Worm (Caenorhabditis elegans) whole organism, mixed stage, embryonic: ENCODE measurements around the gene immt-2.

ENCODE experiments used
- M03D4.4 ChIP-seq: sonication (generic microtip); optimal IDR thresholded peaks from 2 replicates; lab custom pipeline; 2017; ENCODE audit warnings: mild to moderate bottlenecking, missing genetic modification characterization, missing compliant biosample characterization
- bed-3 ChIP-seq: fragments of 200-800 bp; sonication (Bioruptor generic); optimal IDR thresholded peaks from 3 replicates; lab custom pipeline; 2018; ENCODE audit warnings: mild to moderate bottlenecking, missing genetic modification characterization, moderate library complexity, missing compliant biosample characterization
- blmp-1 ChIP-seq: fragments of 150-350 bp; optimal IDR thresholded peaks from 2 replicates; lab custom pipeline; 2014; ENCODE audit warnings: missing biosample characterization, missing genetic modification characterization
- ceh-39 ChIP-seq: fragments of 150-350 bp; optimal IDR thresholded peaks from 2 replicates; lab custom pipeline; 2014; ENCODE audit warnings: missing biosample characterization, missing genetic modification characterization
- ceh-83 ChIP-seq: fragments of 200-800 bp; sonication (Bioruptor generic); optimal IDR thresholded peaks from 2 replicates; lab custom pipeline; 2018; ENCODE audit warnings: mild to moderate bottlenecking, missing genetic modification characterization, missing compliant biosample characterization
- ces-1 ChIP-seq: fragments of 150-350 bp; optimal IDR thresholded peaks from 2 replicates; lab custom pipeline; 2014; ENCODE audit warnings: missing biosample characterization, missing genetic modification reagents, missing genetic modification characterization
- cnd-1 ChIP-seq: fragments of 200-800 bp; sonication (Bioruptor generic); optimal IDR thresholded peaks from 2 replicates; lab custom pipeline; 2018; ENCODE audit warnings: mild to moderate bottlenecking, missing genetic modification characterization, missing compliant biosample characterization
- drap-1 ChIP-seq: fragments of 200-800 bp; sonication (Bioruptor generic); optimal IDR thresholded peaks from 3 replicates; lab custom pipeline; 2018; ENCODE audit warnings: mild to moderate bottlenecking, missing genetic modification characterization, missing compliant biosample characterization
- flh-1 ChIP-seq: fragments of 200-800 bp; sonication (Bioruptor generic); optimal IDR thresholded peaks from 2 replicates; lab custom pipeline; 2018; ENCODE audit warnings: mild to moderate bottlenecking, missing genetic modification characterization, moderate library complexity, missing compliant biosample characterization
- ham-2 ChIP-seq: fragments of 200-800 bp; sonication (Bioruptor generic); optimal IDR thresholded peaks from 2 replicates; lab custom pipeline; 2018; ENCODE audit warnings: mild to moderate bottlenecking, missing genetic modification characterization, missing compliant biosample characterization
- hlh-1 ChIP-seq: fragments of 150-350 bp; optimal IDR thresholded peaks from 2 replicates; lab custom pipeline; 2014; ENCODE audit warnings: missing biosample characterization, missing genetic modification reagents, missing genetic modification characterization
- lin-13 ChIP-seq: fragments of 150-350 bp; optimal IDR thresholded peaks from 2 replicates; lab custom pipeline; 2014; ENCODE audit warnings: missing biosample characterization, missing genetic modification characterization
- lsy-2 ChIP-seq: fragments of 150-350 bp; optimal IDR thresholded peaks from 2 replicates; lab custom pipeline; 2014; ENCODE audit warnings: missing biosample characterization, missing genetic modification characterization
- mab-5 ChIP-seq: fragments of 150-350 bp; optimal IDR thresholded peaks from 2 replicates; lab custom pipeline; 2014; ENCODE audit warnings: missing biosample characterization, missing genetic modification characterization
- mls-2 ChIP-seq: sonication (generic microtip); optimal IDR thresholded peaks from 2 replicates; lab custom pipeline; 2016; ENCODE audit warnings: mild to moderate bottlenecking, missing genetic modification characterization, moderate library complexity, missing compliant biosample characterization
- nhr-12 ChIP-seq: fragments of 150-350 bp; optimal IDR thresholded peaks from 2 replicates; lab custom pipeline; 2014; ENCODE audit warnings: missing biosample characterization, missing genetic modification characterization
- nhr-2 ChIP-seq: fragments of 150-350 bp; optimal IDR thresholded peaks from 2 replicates; lab custom pipeline; 2014; ENCODE audit warnings: missing biosample characterization, missing genetic modification characterization
- nhr-237 ChIP-seq: fragments of 150-350 bp; optimal IDR thresholded peaks from 2 replicates; lab custom pipeline; 2014; ENCODE audit warnings: missing biosample characterization, missing genetic modification characterization
- nhr-28 ChIP-seq: fragments of 150-350 bp; optimal IDR thresholded peaks from 2 replicates; lab custom pipeline; 2014; ENCODE audit warnings: missing biosample characterization, missing genetic modification characterization
- sem-2 ChIP-seq: fragments of 200-800 bp; sonication (Bioruptor generic); optimal IDR thresholded peaks from 2 replicates; lab custom pipeline; 2018; ENCODE audit warnings: mild to moderate bottlenecking, missing genetic modification characterization, missing compliant biosample characterization
- snpc-4 ChIP-seq: fragments of 150-350 bp; optimal IDR thresholded peaks from 2 replicates; lab custom pipeline; 2014; ENCODE audit warnings: missing biosample characterization, missing genetic modification characterization
- tbx-8 ChIP-seq: fragments of 200-800 bp; sonication (Bioruptor generic); optimal IDR thresholded peaks from 2 replicates; lab custom pipeline; 2018; ENCODE audit warnings: mild to moderate bottlenecking, missing genetic modification characterization, moderate library complexity, missing compliant biosample characterization
- unc-120 ChIP-seq: sonication (generic microtip); optimal IDR thresholded peaks from 2 replicates; lab custom pipeline; 2017; ENCODE audit warnings: missing genetic modification characterization, missing compliant biosample characterization; ENCODE audit not compliant: poor library complexity, severe bottlenecking
- unc-62 ChIP-seq: fragments of 150-350 bp; optimal IDR thresholded peaks from 2 replicates; lab custom pipeline; 2014; ENCODE audit warnings: missing biosample characterization, missing genetic modification reagents, missing genetic modification characterization
- zip-8 ChIP-seq: fragments of 150-350 bp; optimal IDR thresholded peaks from 2 replicates; lab custom pipeline; 2014; ENCODE audit warnings: missing biosample characterization, missing genetic modification characterization
- ztf-11 ChIP-seq: fragments of 150-350 bp; optimal IDR thresholded peaks from 2 replicates; lab custom pipeline; 2014; ENCODE audit warnings: missing biosample characterization, missing genetic modification characterization

Gene immt-2

ce11 chrV:16812371-16812770 lies 23.3 kb downstream of the immt-2 start:
- TF ChIP-seq unc-120 (tag; lab: Kevin White, UChicago): no peak
- TF ChIP-seq nhr-12 (tag; lab: Kevin White, UChicago): no peak
- TF ChIP-seq mls-2 (tag; lab: Kevin White, UChicago): no peak
- TF ChIP-seq M03D4.4: no peak

DNA sequence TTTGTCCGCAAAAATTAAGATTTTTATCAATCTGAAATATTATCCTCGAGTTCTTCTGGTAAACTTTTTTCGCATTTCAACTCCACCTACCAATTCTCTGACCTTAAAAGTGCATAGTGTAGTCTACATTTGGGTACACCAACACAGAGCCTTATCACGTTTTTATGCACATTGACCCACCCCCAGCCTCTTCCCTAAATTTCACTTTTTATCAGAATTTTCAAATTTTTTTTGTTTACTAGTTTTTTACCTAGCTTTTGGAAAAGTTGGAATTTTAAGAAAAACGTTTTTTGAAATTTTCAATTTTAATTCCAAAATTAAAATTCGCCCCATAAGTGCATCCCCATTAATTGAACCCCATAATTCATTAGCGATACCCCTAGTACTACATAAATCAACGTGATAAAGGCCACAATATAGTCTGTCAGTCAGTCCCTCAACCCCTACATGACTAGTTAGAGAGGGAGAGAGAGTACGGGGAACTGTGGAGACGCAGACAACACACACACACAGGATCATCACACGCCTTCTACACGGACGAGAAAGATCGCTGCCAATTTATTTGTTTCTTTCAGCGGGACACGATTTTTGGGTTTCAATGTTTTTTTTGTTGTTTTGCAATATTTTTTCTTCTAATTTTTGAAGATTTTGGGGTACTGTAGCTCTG lies 25.6 kb downstream of the immt-2 start:
- TF ChIP-seq unc-62 (GFP tag; lab: Kevin White, UChicago): peak; percentile 16
- no peak for TF ChIP-seq nhr-2
- TF ChIP-seq, all 35 proteins: peak for 1

DNA sequence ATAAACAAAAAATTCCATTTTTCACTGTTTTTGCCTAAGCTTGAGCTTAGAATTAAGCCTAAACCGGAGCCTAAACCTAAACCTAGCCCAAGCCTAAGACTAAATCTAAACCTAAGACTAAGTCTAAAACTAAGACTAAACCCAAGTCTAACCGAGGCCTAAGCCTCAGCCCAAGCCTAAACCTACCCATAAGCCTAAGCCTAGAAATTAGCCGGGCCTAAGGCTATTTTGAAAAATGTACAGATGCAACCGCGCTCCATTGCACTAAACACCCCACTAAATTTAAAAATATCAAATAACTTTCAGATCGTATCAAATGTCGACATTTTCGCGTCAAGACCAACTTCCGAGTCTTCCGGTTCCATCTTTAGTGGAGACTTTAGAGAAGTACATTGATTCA lies 26.2 kb downstream of the immt-2 start, which contains the start of gene T20B3.1:
TSS of gene T20B3.1 (plus strand) at position 301 of the 400 bp plus-strand sequence.
- TF ChIP-seq flh-1 (GFP tag; lab: Kevin White, UChicago) (no peak), hlh-1 (no peak), cnd-1 (tag; lab: Kevin White, UChicago) (no peak), nhr-237 (no peak), bed-3 (GFP tag; lab: Kevin White, UChicago) (no peak)
- TF ChIP-seq, all 35 proteins: peak for 0

- TF ChIP-seq hlh-1 (no peak), drap-1 (GFP tag; lab: Kevin White, UChicago) (no peak), sem-2 (GFP tag; lab: Kevin White, UChicago) (no peak), unc-120 (tag; lab: Kevin White, UChicago) (no peak), tbx-8 (GFP tag; lab: Kevin White, UChicago) (no peak), ceh-39 (tag; lab: Kevin White, UChicago) (no peak), ham-2 (GFP tag; lab: Kevin White, UChicago) (no peak)
Observed at ce11 chrV:16816707-16817106, 27.6 kb downstream of the immt-2 start.

- TF ChIP-seq zip-8 (peak; percentile 83), ces-1 (GFP tag; lab: Kevin White, UChicago) (no peak)
Observed at ce11 chrV:16821270-16821737, 32.2 kb downstream of the immt-2 start, which contains the start of gene T20B3.14. T20B3.14 (minus strand) TSS chrV:16821320.

DNA sequence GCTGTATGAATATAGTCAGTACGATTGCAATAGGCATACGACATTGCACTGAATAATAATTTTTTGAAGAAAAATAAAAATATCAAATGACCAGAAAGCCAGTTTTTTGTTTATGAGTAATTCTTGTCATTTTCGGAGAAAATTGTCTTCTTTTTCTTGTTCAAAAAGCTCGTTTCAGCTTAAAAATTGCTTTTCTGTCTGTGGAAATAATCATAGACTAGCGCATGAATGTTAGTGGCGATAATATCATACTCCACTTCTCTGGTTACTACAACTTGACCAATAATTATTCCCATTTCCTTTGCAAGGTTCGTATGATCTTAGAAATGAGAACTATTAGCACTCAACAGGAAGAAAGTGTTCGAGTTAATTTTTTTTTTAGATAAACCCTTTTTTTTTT lies 38.4 kb downstream of the immt-2 start, which contains the start of gene srh-216:
TSS of gene srh-216 (minus strand) at position 101 of the 400 bp plus-strand sequence.
- no peak for TF ChIP-seq hlh-1
- TF ChIP-seq drap-1 (GFP tag; lab: Kevin White, UChicago): no peak
- no peak for TF ChIP-seq flh-1 (GFP tag; lab: Kevin White, UChicago)
- TF ChIP-seq mls-2 (tag; lab: Kevin White, UChicago): no peak
- no peak for TF ChIP-seq nhr-28 (tag; lab: Kevin White, UChicago)
- TF ChIP-seq sem-2 (GFP tag; lab: Kevin White, UChicago): no peak
- TF ChIP-seq zip-8: no peak
- TF ChIP-seq lin-13 (tag; lab: Kevin White, UChicago): no peak
- no peak for TF ChIP-seq bed-3 (GFP tag; lab: Kevin White, UChicago)
- no peak for TF ChIP-seq lsy-2 (tag; lab: Kevin White, UChicago)
- no peak for TF ChIP-seq nhr-2
- TF ChIP-seq, all 35 proteins: peak for 0

ce11 chrV:16829396-16829795 lies 40.3 kb downstream of the immt-2 start, which contains the start of gene srh-214:
srh-214 (minus strand) TSS chrV:16829755.
- TF ChIP-seq lin-13 (tag; lab: Kevin White, UChicago) (no peak), blmp-1 (tag; lab: Kevin White, UChicago) (no peak), flh-1 (GFP tag; lab: Kevin White, UChicago) (no peak), ceh-83 (GFP tag; lab: Kevin White, UChicago) (no peak), lsy-2 (tag; lab: Kevin White, UChicago) (no peak), ces-1 (GFP tag; lab: Kevin White, UChicago) (no peak), cnd-1 (tag; lab: Kevin White, UChicago) (no peak), mab-5 (tag; lab: Kevin White, UChicago) (no peak), sem-2 (GFP tag; lab: Kevin White, UChicago) (no peak), snpc-4 (tag; lab: Kevin White, UChicago) (no peak), bed-3 (GFP tag; lab: Kevin White, UChicago) (no peak), drap-1 (GFP tag; lab: Kevin White, UChicago) (no peak), nhr-12 (tag; lab: Kevin White, UChicago) (no peak), ham-2 (GFP tag; lab: Kevin White, UChicago) (no peak), zip-8 (no peak), ztf-11 (tag; lab: Kevin White, UChicago) (no peak), nhr-2 (no peak), nhr-237 (no peak)
- TF ChIP-seq, all 35 proteins: peak for 0
